Worm (Caenorhabditis elegans): Measurements from ENCODE around the gene K02E2.11.

- TF ChIP-seq nhr-10 (tag; optimal IDR thresholded peaks at IDR 0.05): no peak
- no peak for TF ChIP-seq zip-2 (tag; optimal IDR thresholded peaks at IDR 0.05)
Observed at ce11 chrV:20351195-20351594, 31.9 kb upstream of the K02E2.11 start, which contains the start of gene K02E2.1.
